Fruit fly (Drosophila melanogaster): ENCODE measurements around the gene GstD9.
A peak's percentile ranks its signal among the peaks of the same experiment; 100 is the strongest.

GstD9 gene

DNA sequence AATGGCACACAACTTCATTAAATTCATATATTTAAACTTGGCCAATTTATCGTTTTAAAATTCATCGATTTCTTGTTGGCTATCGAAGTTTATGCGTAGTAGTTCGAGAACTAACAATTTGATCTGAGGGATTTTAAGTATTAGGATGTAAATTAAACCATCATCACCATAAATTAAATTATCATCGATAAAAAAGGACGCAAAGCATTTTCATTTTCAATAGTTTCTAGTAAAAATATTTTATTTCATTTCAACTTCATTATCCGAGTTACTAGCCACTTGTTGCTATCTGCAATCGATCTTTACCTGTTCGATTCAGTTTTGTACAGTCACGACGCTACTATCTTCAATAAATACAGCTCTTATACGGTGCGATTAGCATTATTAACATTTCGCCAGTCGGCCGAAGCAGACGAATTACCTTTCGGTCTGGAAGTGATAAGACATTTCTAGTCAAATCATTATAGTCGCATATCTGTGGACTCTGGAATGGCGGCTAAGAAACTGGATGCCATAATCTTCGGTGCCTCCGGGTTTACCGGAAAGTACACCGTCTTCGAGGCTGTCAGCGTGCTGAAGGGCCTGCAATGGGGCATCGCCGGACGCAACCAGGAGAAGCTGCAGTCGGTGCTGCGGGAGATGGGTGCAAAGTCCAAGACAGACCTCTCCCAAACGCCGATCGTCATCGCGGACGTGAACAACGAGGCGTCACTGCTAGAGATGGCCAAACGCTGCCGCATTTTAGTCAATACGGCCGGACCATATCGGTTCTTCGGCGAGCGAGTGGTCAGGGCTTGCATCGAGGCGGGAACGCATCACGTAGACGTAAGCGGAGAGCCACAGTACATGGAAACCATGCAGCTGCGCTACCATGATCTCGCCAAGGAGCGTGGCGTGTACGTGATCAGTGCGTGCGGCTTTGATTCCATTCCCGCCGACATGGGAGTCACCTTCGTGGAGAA, 39.2 kb upstream of the GstD9 start, which contains the start of gene CG5167 (continued):
- TF ChIP-seq Sox14 (GFP tag; optimal IDR thresholded peaks at IDR 0.05) = peak; percentile 19
- peak; percentile 92 for TF ChIP-seq CG6276 (GFP tag; optimal IDR thresholded peaks at IDR 0.05)
- peak; percentile 61 for TF ChIP-seq CG1621 (tag; optimal IDR thresholded peaks at IDR 0.05)
- TF ChIP-seq Smox (GFP tag; optimal IDR thresholded peaks at IDR 0.05) = no peak
- peak; percentile 84 to 89 for TF ChIP-seq ss (GFP tag; optimal IDR thresholded peaks at IDR 0.05)
- TF ChIP-seq CG8319 (GFP tag; optimal IDR thresholded peaks at IDR 0.05) = no peak
- peak; percentile 7 for TF ChIP-seq CG3032 (tag; optimal IDR thresholded peaks at IDR 0.05)
- TF ChIP-seq CG8632 (GFP tag; optimal IDR thresholded peaks at IDR 0.05) = peak; percentile 20
- peak; percentile 58 for TF ChIP-seq lz (GFP tag; optimal IDR thresholded peaks at IDR 0.05)
- no peak for TF ChIP-seq CG6792 (GFP tag; optimal IDR thresholded peaks at IDR 0.05)

- no peak for TF ChIP-seq OdsH (GFP tag; optimal IDR thresholded peaks at IDR 0.05)
- no peak for TF ChIP-seq ss (GFP tag; optimal IDR thresholded peaks at IDR 0.05)
- TF ChIP-seq Hr38 (GFP tag; optimal IDR thresholded peaks at IDR 0.05) = no peak
- no peak for TF ChIP-seq CG6792 (GFP tag; optimal IDR thresholded peaks at IDR 0.05)
- TF ChIP-seq CG6276 (GFP tag; optimal IDR thresholded peaks at IDR 0.05) = no peak
- TF ChIP-seq CG9139 (GFP tag; optimal IDR thresholded peaks at IDR 0.05) = no peak
Measured at dm6 chr3R:12405928-12406234, 38.5 kb upstream of the GstD9 start, which contains the start of gene Cyp9f2. Cyp9f2 (minus strand) TSS chr3R:12406028.

DNA sequence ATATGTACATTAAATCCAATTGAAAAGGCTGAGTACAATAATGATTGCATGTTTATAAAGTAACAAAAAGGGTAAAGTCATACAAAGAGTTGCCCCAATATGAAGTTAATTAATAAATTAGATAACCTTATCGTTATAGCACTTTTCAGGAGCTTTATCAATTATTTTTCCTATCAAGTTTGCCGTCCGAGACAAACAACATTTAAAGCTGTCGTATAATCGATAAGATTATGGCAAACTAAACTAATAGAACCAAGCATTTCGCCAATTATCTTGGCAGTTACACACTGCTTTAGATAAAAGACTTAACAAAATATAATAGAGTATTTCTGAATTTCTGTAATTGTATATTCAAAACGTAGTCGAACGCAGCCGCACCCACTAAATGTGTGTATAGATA, 37.8 kb upstream of the GstD9 start:
- TF ChIP-seq topi (GFP tag; optimal IDR thresholded peaks at IDR 0.05) (no peak), vri (GFP tag; optimal IDR thresholded peaks at IDR 0.05) (peak; percentile 18), Eip93F (GFP tag; optimal IDR thresholded peaks at IDR 0.05) (peak; percentile 26), CG6808 (GFP tag; optimal IDR thresholded peaks at IDR 0.05) (no peak), Gug (GFP tag; IDR thresholded peaks at IDR 0.05) (no peak)

- TF ChIP-seq Sox14 (GFP tag; optimal IDR thresholded peaks at IDR 0.05) = peak; percentile 96
- TF ChIP-seq CG6854 (GFP tag; optimal IDR thresholded peaks at IDR 0.05) = peak; percentile 99
- peak; percentile 96 for TF ChIP-seq Smox (GFP tag; optimal IDR thresholded peaks at IDR 0.05)
- TF ChIP-seq Eip78C (GFP tag) = peak; percentile 99
- peak; percentile 95 for TF ChIP-seq Eip75B (GFP tag; optimal IDR thresholded peaks at IDR 0.05)
- TF ChIP-seq acj6 (GFP tag; optimal IDR thresholded peaks at IDR 0.05) = peak; percentile 93
- TF ChIP-seq CG6792 (GFP tag; optimal IDR thresholded peaks at IDR 0.05) = peak; percentile 96
- peak; percentile 91 for TF ChIP-seq CG10631 (GFP tag; optimal IDR thresholded peaks at IDR 0.05)
- TF ChIP-seq CG11902 (GFP tag; optimal IDR thresholded peaks at IDR 0.05) = peak; percentile 96
- peak; percentile 73 for TF ChIP-seq fkh (GFP tag; optimal IDR thresholded peaks at IDR 0.05)
- peak; percentile 98 for TF ChIP-seq Sox102F (GFP tag; optimal IDR thresholded peaks at IDR 0.05)
- peak; percentile 92 for TF ChIP-seq CG16779 (tag; optimal IDR thresholded peaks at IDR 0.05)
- TF ChIP-seq OdsH (GFP tag; optimal IDR thresholded peaks at IDR 0.05) = peak; percentile 95
- peak; percentile 97 for TF ChIP-seq Met (GFP tag; optimal IDR thresholded peaks at IDR 0.05)
- peak; percentile 88 for TF ChIP-seq CG4318 (GFP tag; optimal IDR thresholded peaks at IDR 0.05)
- TF ChIP-seq CG34406 (GFP tag; optimal IDR thresholded peaks at IDR 0.05) = peak; percentile 97
- TF ChIP-seq Eip93F (GFP tag; optimal IDR thresholded peaks at IDR 0.05) = peak; percentile 96
- peak in 1 of 2 experiments; percentile 94 for TF ChIP-seq salr (GFP tag; optimal IDR thresholded peaks at IDR 0.05)
- peak; percentile 98 for TF ChIP-seq spab (GFP tag; optimal IDR thresholded peaks at IDR 0.05)
- peak; percentile 96 for TF ChIP-seq CG9139 (GFP tag; optimal IDR thresholded peaks at IDR 0.05)
- peak; percentile 92 for TF ChIP-seq CG32006 (GFP tag; optimal IDR thresholded peaks at IDR 0.05)
- peak; percentile 96 for TF ChIP-seq CG10669 (GFP tag; optimal IDR thresholded peaks at IDR 0.05)
- peak; percentile 97 for TF ChIP-seq fd85E (GFP tag; optimal IDR thresholded peaks at IDR 0.05)
- TF ChIP-seq pdm3 (GFP tag; optimal IDR thresholded peaks at IDR 0.05) = peak; percentile 93
- TF ChIP-seq vri (GFP tag; optimal IDR thresholded peaks at IDR 0.05) = peak; percentile 95
- TF ChIP-seq CG3919 (GFP tag; optimal IDR thresholded peaks at IDR 0.05) = peak; percentile 100
- TF ChIP-seq eg (GFP tag; IDR thresholded peaks at IDR 0.05) = peak; percentile 98
- peak; percentile 100 for TF ChIP-seq CG6163 (GFP tag; IDR thresholded peaks at IDR 0.05)
- TF ChIP-seq CG15336 (GFP tag; IDR thresholded peaks at IDR 0.05) = peak; percentile 95
- peak; percentile 90 for TF ChIP-seq Sox15 (GFP tag; optimal IDR thresholded peaks at IDR 0.05)
- peak; percentile 81 for TF ChIP-seq Lpt (GFP tag; optimal IDR thresholded peaks at IDR 0.05)
- TF ChIP-seq CG1621 (tag; optimal IDR thresholded peaks at IDR 0.05) = peak; percentile 94
- TF ChIP-seq CG7368 (GFP tag; optimal IDR thresholded peaks at IDR 0.05) = peak; percentile 98
Measured at dm6 chr3R:12402935-12403334, 35.6 kb upstream of the GstD9 start.

Measured in whole organism, prepupa.